Fruit fly (Drosophila melanogaster) whole organism, larva: ENCODE measurements around the gene CG4119.

Experiments used
- noc ChIP-seq: fragments of 200-800 bp; sonication (Bioruptor generic); optimal IDR thresholded peaks from 3 replicates; lab custom pipeline; 2019; ENCODE audit warnings: missing biosample characterization, mild to moderate bottlenecking, missing genetic modification characterization, moderate library complexity

Gene CG4119

dm6 chrX:5696436-5697022 is 30.7 kb downstream of the CG4119 start:
- TF ChIP-seq noc (tag; lab: Kevin White, UChicago): peak; percentile 88

DNA sequence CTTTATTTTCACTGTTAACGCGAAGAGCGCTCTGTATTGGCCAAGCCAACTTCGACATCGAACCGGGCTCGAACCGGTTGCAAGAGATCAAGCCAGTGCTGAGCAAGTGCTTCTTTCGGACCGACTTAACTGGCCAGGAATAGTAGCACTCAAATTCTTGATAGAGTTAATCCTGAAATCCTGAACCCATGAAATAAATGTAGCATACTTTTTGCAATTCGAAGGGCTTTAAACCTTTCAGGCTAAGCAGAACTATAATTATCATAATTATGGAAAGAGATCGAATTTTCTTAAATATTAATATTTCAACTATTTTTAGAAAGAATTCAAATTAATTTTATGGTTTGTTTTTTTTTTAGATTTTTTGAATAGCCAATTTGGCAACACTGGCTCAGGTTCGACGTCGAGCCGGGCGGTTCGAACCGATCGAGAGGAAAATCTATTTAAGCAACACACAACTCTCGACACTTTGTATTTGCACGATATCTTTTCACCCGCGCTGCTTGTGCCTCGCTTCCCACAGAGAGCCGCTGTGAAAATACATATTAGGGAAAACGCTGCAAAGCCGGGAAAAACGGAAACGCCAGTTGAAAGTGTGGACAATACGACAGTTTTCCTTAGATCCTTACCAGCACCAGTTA is 32.4 kb downstream of the CG4119 start, which contains the start of gene AdamTS-B:
TSS of gene AdamTS-B (plus strand) at position 471 of the 641 bp plus-strand sequence.
- TF ChIP-seq noc (tag; lab: Kevin White, UChicago): peak; percentile 57

DNA sequence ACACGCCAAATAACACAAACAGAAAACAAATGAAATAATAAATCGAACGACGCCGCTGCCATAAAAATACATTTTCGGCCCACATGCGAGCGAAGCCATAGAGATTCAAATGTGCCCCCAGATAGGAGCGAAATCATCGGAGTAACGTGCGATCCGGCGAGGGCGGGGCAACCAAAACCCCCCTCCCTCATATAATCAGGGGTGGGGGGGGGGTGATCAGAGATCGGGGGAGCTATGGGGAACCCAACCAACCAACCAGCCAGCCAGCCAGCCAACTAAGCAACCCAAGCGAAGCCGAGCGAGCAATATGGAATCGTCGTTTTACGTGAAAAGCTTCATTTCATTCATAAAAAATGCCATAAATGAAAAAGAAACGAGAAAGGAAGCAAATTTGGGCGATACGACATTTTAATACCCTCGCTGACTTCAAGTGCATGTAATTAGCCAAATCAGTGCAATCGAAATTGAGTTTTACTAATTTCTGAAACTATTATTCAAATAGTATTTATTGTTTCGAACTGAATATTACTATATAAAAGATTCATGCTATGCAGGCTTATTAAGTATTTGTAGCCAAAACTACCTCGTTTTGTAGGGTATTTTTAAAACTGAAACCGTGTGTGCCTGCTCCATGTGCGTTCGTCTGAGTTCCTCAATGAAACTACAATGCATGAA is 34.1 kb downstream of the CG4119 start:
- peak; percentile 47 for TF ChIP-seq noc (tag; lab: Kevin White, UChicago)

dm6 chrX:5705097-5705496 is 39.2 kb downstream of the CG4119 start:
- TF ChIP-seq noc (tag; lab: Kevin White, UChicago): no peak

DNA sequence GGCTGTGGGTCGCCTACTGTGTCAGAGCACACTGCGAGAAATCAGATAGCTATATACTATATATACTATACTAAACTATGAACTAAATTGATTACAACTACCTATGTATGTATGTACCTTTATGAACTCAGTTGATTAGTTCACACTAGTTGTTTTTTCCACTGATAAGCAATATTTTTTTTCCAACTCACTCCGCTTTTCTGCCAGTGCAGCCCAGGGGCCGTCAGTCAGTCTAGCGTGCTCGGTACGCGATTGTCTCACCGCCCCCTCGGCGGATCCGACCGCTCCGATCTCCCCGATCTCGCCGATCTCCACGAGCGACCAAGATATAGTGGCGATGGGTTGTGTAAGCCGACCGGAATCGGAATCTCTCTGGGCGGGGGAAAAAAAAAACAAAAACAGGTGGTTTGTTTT is 40.1 kb downstream of the CG4119 start:
- TF ChIP-seq noc (tag; lab: Kevin White, UChicago): peak; percentile 43

- TF ChIP-seq noc (tag; lab: Kevin White, UChicago): no peak
Observed at dm6 chrX:5712966-5713365, 47.1 kb downstream of the CG4119 start.

dm6 chrX:5714786-5715185 is 48.9 kb downstream of the CG4119 start:
- TF ChIP-seq noc (tag; lab: Kevin White, UChicago): no peak

DNA sequence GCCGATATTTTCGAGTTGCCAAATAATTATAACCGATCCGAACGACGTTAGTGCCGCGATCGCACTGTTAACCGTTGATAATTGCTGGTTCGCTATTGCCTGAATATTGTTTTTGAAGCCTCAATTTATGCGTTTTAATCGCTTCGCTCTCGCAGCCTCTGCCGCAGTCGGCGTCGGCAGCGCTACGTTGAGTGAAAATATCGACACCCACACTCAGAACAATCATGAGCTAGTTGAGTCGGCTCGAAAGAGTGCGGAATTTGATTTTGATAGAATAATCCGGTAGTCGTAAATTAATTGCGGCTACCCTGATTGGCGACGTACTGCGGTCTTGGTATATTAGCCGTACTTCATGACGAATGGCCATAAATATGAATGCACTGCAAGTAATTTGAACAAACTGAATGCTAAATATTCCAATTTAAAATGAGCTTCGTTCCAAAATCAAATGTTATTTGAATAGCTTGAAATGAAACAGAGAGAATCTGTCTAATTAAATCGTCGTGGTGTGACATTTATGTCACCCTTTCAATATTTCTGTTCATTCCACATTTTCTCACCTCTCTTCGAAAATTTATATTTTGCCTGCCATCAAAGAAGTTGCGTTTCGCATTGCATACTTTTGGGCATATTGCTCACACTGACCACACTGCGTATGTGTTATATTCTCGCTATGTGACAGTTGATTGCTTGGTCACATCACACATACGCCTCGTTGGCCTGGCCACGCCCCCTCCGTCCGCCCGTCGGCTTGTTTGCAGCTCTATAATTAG is 49.8 kb downstream of the CG4119 start:
- TF ChIP-seq noc (tag; lab: Kevin White, UChicago): peak; percentile 95

- no peak for TF ChIP-seq noc (tag; lab: Kevin White, UChicago)
Observed at dm6 chrX:5717741-5718475, 52.1 kb downstream of the CG4119 start, which contains the start of gene CG33080. CG33080 (minus strand) TSS chrX:5717778.

DNA sequence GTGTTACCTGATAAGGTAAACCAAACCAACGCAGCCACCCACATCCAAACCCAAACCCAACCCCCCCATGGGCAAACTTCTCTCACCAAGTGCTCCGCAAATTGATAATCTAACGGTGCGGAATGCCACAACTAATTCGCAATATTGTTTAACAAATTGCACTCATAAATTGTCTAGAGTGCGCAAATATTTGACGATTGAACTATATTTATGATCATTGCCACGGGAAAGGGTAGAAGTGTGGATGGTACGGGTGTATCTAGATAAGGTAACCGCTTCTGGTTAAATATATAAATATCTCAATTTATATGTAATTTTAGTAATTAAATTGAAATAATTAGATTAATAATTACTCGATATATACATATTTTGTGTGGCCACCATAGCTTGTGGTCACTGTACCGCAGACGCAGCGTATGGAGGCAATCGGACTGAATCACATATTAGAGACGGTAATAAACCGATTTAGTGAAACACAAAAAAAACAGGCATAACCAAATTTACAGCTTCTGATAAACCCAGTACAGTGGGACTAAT is 52.7 kb downstream of the CG4119 start:
- peak; percentile 98 for TF ChIP-seq noc (tag; lab: Kevin White, UChicago)
